Fruit fly (Drosophila melanogaster) whole organism: Measurements from ENCODE around the gene CG14062.

Experiments
- CG8478 ChIP-seq: fragments of >200 bp; optimal IDR thresholded peaks from 2 replicates; lab custom pipeline; 2018; ENCODE audit warnings: inconsistent platforms
- Dll ChIP-seq: fragments of >200 bp; optimal IDR thresholded peaks from 2 replicates; lab custom pipeline; 2017
- pan ChIP-seq: fragments of >200 bp; optimal IDR thresholded peaks from 2 replicates; lab custom pipeline; 2017
- psq ChIP-seq: fragments of >200 bp; optimal IDR thresholded peaks from 2 replicates; lab custom pipeline; 2017
- usp ChIP-seq: fragments of >200 bp; optimal IDR thresholded peaks from 2 replicates; lab custom pipeline; 2017; ENCODE audit warnings: missing biosample characterization, missing genetic modification characterization, mixed read lengths

- TF ChIP-seq psq (lab: Kevin White, UChicago) (no peak), Dll (lab: Kevin White, UChicago) (no peak), CG8478 (no peak), usp (GFP tag; lab: Kevin White, UChicago) (no peak), pan (lab: Kevin White, UChicago) (no peak)
These were observed 19.6 kb downstream of the CG14062 start for dm6 chr3R:28623115-28623514.
